Worm (Caenorhabditis elegans) whole organism, late embryonic: Measurements from ENCODE around the gene phyh-1.
"Not testable (repeated sequence)": the region's sequence is repeated elsewhere in the genome, so short reads cannot be mapped to it uniquely, and the experiment has no call there.

ENCODE experiments used
- ama-1 ChIP-seq: fragments of 150-350 bp; optimal IDR thresholded peaks from 2 replicates; lab custom pipeline; 2014
- dve-1 ChIP-seq: sonication (generic microtip); optimal IDR thresholded peaks from 2 replicates; lab custom pipeline; 2017; ENCODE audit warnings: antibody characterized with exemption, mild to moderate bottlenecking, missing genetic modification characterization, missing compliant biosample characterization
- ets-4 ChIP-seq: sonication (generic microtip); optimal IDR thresholded peaks from 2 replicates; lab custom pipeline; 2016; ENCODE audit warnings: missing genetic modification characterization, missing compliant biosample characterization
- gmeb-2 ChIP-seq: sonication (generic microtip); optimal IDR thresholded peaks from 2 replicates; lab custom pipeline; 2016; ENCODE audit warnings: missing genetic modification characterization, inconsistent platforms, missing compliant biosample characterization
- hlh-13 ChIP-seq: fragments of 200-800 bp; sonication (Bioruptor generic); optimal IDR thresholded peaks from 2 replicates; lab custom pipeline; 2018; ENCODE audit warnings: mild to moderate bottlenecking, missing genetic modification characterization, missing compliant biosample characterization
- hlh-8 ChIP-seq: sonication (generic microtip); optimal IDR thresholded peaks from 2 replicates; lab custom pipeline; 2016; ENCODE audit warnings: missing genotype, missing genetic modification characterization, missing compliant biosample characterization
- pha-4 ChIP-seq: fragments of 150-350 bp; optimal IDR thresholded peaks from 2 replicates; lab custom pipeline; 2018; ENCODE audit warnings: missing biosample characterization, missing genetic modification reagents, missing genetic modification characterization
- ref-2 ChIP-seq: sonication (generic microtip); optimal IDR thresholded peaks from 2 replicates; lab custom pipeline; 2016; ENCODE audit warnings: missing genetic modification characterization, missing compliant biosample characterization
- rnt-1 ChIP-seq: sonication (generic microtip); optimal IDR thresholded peaks from 2 replicates; lab custom pipeline; 2016; ENCODE audit warnings: missing genetic modification characterization, missing compliant biosample characterization
- sdc-2 ChIP-seq: sonication (generic microtip); optimal IDR thresholded peaks from 2 replicates; lab custom pipeline; 2016; ENCODE audit warnings: missing genotype, missing genetic modification characterization, missing compliant biosample characterization
- unc-42 ChIP-seq: sonication (generic microtip); optimal IDR thresholded peaks from 2 replicates; lab custom pipeline; 2016; ENCODE audit warnings: missing genotype, missing genetic modification characterization, missing compliant biosample characterization
- unc-55 ChIP-seq: sonication (generic microtip); optimal IDR thresholded peaks from 2 replicates; lab custom pipeline; 2017; ENCODE audit warnings: missing biosample characterization, missing genetic modification reagents, missing genetic modification characterization
- unc-86 ChIP-seq: sonication (generic microtip); optimal IDR thresholded peaks from 2 replicates; lab custom pipeline; 2016; ENCODE audit warnings: missing genetic modification characterization, missing compliant biosample characterization
- zip-5 ChIP-seq: sonication (generic microtip); optimal IDR thresholded peaks from 2 replicates; lab custom pipeline; 2016; ENCODE audit warnings: missing genetic modification characterization, missing compliant biosample characterization

DNA sequence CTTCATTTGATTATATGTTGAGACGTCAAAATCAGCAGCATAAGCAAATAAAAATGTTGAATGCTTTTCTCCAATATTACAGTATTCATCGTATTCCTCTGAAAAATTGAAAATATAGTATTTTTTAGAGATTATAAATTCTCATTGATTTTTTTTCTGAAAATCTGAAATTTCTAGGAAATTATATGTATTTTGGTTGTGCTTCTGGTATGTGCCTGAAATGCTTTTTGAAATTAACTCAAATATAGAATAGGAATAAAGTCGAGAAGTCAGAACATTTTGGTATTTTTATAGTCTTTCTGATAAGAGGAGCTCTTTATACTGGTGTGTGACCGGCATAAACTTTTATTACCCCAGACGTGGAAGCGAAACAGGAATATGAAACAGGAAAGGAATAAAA lies 48.0 kb upstream of the phyh-1 start, which contains the start of gene T28F3.8:
- not testable (repeated sequence) for TF ChIP-seq hlh-8 (tag; lab: Kevin White, UChicago); ama-1 (lab: Kevin White, UChicago); pha-4 (tag; lab: Kevin White, UChicago); dve-1 (tag; lab: Kevin White, UChicago); gmeb-2 (tag; lab: Kevin White, UChicago); unc-55 (GFP tag; lab: Kevin White, UChicago); unc-86 (tag; lab: Kevin White, UChicago); unc-42 (tag; lab: Kevin White, UChicago); ets-4 (tag; lab: Kevin White, UChicago); rnt-1 (tag; lab: Kevin White, UChicago); hlh-13 (GFP tag; lab: Kevin White, UChicago); sdc-2 (tag; lab: Kevin White, UChicago); zip-5 (tag; lab: Kevin White, UChicago); ref-2 (tag; lab: Kevin White, UChicago)
